Worm (Caenorhabditis elegans) whole organism, L2 larva: ENCODE measurements around the gene spe-6.
A peak's percentile ranks its signal among the peaks of the same experiment; 100 is the strongest.

Source experiments
- C34F6.9 ChIP-seq: fragments of 150-350 bp; optimal IDR thresholded peaks from 2 replicates; lab custom pipeline; 2014; ENCODE audit warnings: missing biosample characterization, missing genetic modification characterization
- F13H6.1 ChIP-seq: sonication (generic microtip); optimal IDR thresholded peaks from 2 replicates; lab custom pipeline; 2016; ENCODE audit warnings: missing genetic modification characterization, missing compliant biosample characterization
- aly-2 ChIP-seq: fragments of 150-350 bp; optimal IDR thresholded peaks from 2 replicates; lab custom pipeline; 2014; ENCODE audit warnings: missing biosample characterization, missing genetic modification characterization
- blmp-1 ChIP-seq: sonication (generic microtip); optimal IDR thresholded peaks from 2 replicates; lab custom pipeline; 2017; ENCODE audit warnings: missing genetic modification characterization, mild to moderate bottlenecking, missing compliant biosample characterization, antibody characterized with exemption, moderate library complexity; ENCODE audit not compliant: insufficient read depth
- ceh-82 ChIP-seq: fragments of 150-350 bp; optimal IDR thresholded peaks from 2 replicates; lab custom pipeline; 2014; ENCODE audit warnings: missing biosample characterization, missing genetic modification characterization
- crh-2 ChIP-seq: sonication (generic microtip); optimal IDR thresholded peaks from 2 replicates; lab custom pipeline; 2017; ENCODE audit warnings: missing biosample characterization, missing genetic modification characterization
- dmd-4 ChIP-seq: sonication (generic microtip); optimal IDR thresholded peaks from 2 replicates; lab custom pipeline; 2017; ENCODE audit warnings: missing biosample characterization, missing genetic modification characterization
- elt-1 ChIP-seq: fragments of 150-350 bp; optimal IDR thresholded peaks from 2 replicates; lab custom pipeline; 2014; ENCODE audit warnings: missing biosample characterization, missing genetic modification characterization
- elt-3 ChIP-seq: sonication (generic microtip); optimal IDR thresholded peaks from 2 replicates; lab custom pipeline; 2017; ENCODE audit warnings: missing biosample characterization, missing genetic modification characterization
- fos-1 ChIP-seq: fragments of 150-350 bp; optimal IDR thresholded peaks from 2 replicates; lab custom pipeline; 2014; ENCODE audit warnings: missing biosample characterization, missing genetic modification characterization
- lin-11 ChIP-seq: fragments of 150-350 bp; sonication (generic microtip); optimal IDR thresholded peaks from 2 replicates; lab custom pipeline; 2014; ENCODE audit warnings: missing biosample characterization, missing genetic modification characterization, inconsistent platforms, mixed read lengths
- lin-13 ChIP-seq: fragments of 150-350 bp; optimal IDR thresholded peaks from 2 replicates; lab custom pipeline; 2014; ENCODE audit warnings: missing biosample characterization, missing genetic modification reagents, missing genetic modification characterization
- lsy-2 ChIP-seq, 2 experiments: fragments of 150-350 bp in 1 of 2; sonication (generic microtip) in 1 of 2; optimal IDR thresholded peaks; 2 replicates each; lab custom pipeline; 2014 to 2017; ENCODE audit warnings: missing biosample characterization in 2 of 2, missing genetic modification characterization in 2 of 2
- mbf-1 ChIP-seq: sonication (generic microtip); optimal IDR thresholded peaks from 2 replicates; lab custom pipeline; 2017; ENCODE audit warnings: missing biosample characterization, missing genetic modification characterization
- mdl-1 ChIP-seq, 2 experiments: fragments of 150-350 bp in 1 of 2; sonication (generic microtip) in 1 of 2; optimal IDR thresholded peaks; 2 replicates each; lab custom pipeline; 2017; ENCODE audit warnings: missing biosample characterization in 2 of 2, missing genetic modification characterization in 2 of 2
- nhr-10 ChIP-seq: sonication (generic microtip); optimal IDR thresholded peaks from 2 replicates; lab custom pipeline; 2017; ENCODE audit warnings: missing biosample characterization, missing genetic modification characterization
- nhr-11 ChIP-seq: fragments of 150-350 bp; optimal IDR thresholded peaks from 2 replicates; lab custom pipeline; 2014; ENCODE audit warnings: missing biosample characterization, missing genetic modification characterization
- nhr-129 ChIP-seq: fragments of 150-350 bp; optimal IDR thresholded peaks from 2 replicates; lab custom pipeline; 2014; ENCODE audit warnings: missing biosample characterization, missing genetic modification characterization
- nhr-23 ChIP-seq: fragments of 150-350 bp; optimal IDR thresholded peaks from 2 replicates; lab custom pipeline; 2014; ENCODE audit warnings: missing biosample characterization, missing genetic modification reagents, missing genetic modification characterization
- nhr-25 ChIP-seq: fragments of 150-350 bp; sonication (generic microtip); optimal IDR thresholded peaks from 3 replicates; lab custom pipeline; 2014; ENCODE audit warnings: missing biosample characterization, missing genetic modification characterization
- peb-1 ChIP-seq: fragments of 150-350 bp; optimal IDR thresholded peaks from 2 replicates; lab custom pipeline; 2014; ENCODE audit warnings: missing biosample characterization, missing genetic modification characterization
- sma-3 ChIP-seq: sonication (generic microtip); optimal IDR thresholded peaks from 2 replicates; lab custom pipeline; 2016; ENCODE audit warnings: missing genetic modification reagents, missing genetic modification characterization, missing compliant biosample characterization
- snpc-4 ChIP-seq: fragments of 150-350 bp; optimal IDR thresholded peaks from 2 replicates; lab custom pipeline; 2014; ENCODE audit warnings: missing biosample characterization, missing genetic modification characterization
- unc-39 ChIP-seq: fragments of 150-350 bp; optimal IDR thresholded peaks from 2 replicates; lab custom pipeline; 2014; ENCODE audit warnings: missing biosample characterization, missing genetic modification characterization
- unc-62 ChIP-seq: fragments of 150-350 bp; optimal IDR thresholded peaks from 2 replicates; lab custom pipeline; 2014; ENCODE audit warnings: missing biosample characterization, missing genetic modification reagents, missing genetic modification characterization
- zag-1 ChIP-seq: fragments of 150-350 bp; optimal IDR thresholded peaks from 2 replicates; lab custom pipeline; 2014; ENCODE audit warnings: missing biosample characterization, missing genetic modification characterization
- ztf-1 ChIP-seq: fragments of 200-800 bp; sonication (Bioruptor generic); conservative IDR thresholded peaks from 2 replicates; pipeline ENCODE4 v1.3.6; 2022; ENCODE audit warnings: missing genetic modification characterization, missing compliant biosample characterization

The spe-6 gene

DNA sequence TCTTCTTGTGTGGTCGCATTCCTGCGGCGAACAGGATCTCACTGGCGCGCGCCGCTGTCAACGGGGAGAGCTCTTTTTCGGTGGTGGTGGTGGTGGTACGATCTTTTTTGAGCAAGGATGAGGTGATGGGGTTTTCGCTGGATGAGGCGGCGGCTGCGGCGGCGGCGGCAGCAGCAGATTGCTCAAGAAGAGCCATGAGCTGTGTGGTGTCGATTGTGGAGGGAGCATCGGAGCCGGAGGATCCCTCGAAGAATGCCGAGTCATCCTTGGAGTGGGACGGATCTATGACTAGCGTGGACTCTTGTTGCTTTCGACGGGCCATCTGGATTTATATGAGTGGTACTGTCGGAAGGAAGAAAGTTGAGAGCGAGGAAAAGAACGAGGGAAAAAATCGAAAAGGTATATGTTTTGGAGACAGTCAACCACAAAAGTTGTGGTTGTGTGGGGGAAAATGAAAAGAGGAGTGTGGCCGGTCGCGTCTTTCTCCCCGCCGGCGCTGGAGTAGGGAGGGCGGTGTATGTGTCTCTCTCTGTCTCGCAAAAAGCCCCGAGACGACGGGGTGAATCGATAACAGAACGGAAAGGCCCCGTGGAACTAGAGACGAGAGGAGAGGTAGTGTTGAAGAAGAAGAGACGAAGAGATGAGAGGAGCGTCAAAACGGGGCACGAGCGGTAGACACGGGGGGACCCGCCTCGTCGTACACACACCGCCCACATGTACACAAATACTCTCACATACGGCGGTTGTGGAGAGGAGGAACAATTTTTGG, 38.7 kb upstream of the spe-6 start:
- TF ChIP-seq nhr-129 (tag; lab: Kevin White, UChicago) (peak; percentile 7), unc-39 (tag; lab: Kevin White, UChicago) (no peak)

DNA sequence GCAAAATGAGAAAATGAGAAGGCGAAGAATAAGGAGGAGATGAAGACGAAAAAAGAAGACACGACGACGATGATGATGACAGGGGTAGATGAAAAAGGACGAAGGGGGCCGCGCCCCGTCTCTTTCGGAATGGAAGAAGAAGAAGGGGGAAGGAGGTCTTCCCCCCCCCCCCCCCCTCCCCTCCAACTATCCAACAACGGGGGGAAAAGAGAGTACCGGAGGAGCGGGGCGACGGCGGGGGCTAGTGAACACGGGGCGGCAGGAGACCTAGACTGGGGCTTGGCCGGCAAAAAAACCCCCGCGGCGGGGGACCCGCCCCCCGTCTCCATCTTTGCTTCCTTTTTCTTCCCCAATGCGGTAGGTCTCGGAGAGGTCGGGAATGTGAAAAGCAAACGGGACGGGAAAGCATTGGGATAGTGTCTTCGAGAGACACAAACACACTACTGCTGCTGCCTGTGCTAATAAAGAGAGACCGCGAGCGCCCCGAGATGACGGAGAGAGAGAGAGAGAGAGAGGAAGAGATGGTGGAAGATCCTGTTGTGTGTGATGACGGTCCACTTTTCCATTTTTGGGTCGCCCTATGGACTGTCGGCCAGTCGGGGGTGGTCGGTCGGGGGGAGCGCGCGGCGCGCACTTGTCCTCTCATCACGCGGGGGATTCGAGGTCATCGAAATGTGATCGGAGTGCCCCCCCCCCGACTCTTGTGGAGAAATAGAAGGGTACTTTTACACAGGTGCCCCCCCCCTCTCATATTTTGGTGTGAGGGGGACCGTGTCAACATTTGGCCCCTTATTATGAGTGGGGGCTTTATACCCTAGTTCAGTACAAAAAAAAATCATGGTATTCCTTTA, 37.4 kb upstream of the spe-6 start:
- TF ChIP-seq C34F6.9 (no peak), ceh-82 (tag; lab: Kevin White, UChicago) (no peak), crh-2 (tag; lab: Kevin White, UChicago) (no peak), lin-11 (tag; lab: Kevin White, UChicago) (no peak), unc-62 (GFP tag; lab: Kevin White, UChicago) (no peak), elt-3 (tag; lab: Kevin White, UChicago) (no peak), snpc-4 (no peak), nhr-25 (no peak), F13H6.1 (tag; lab: Kevin White, UChicago) (peak; percentile 9), dmd-4 (tag; lab: Kevin White, UChicago) (no peak), lin-13 (GFP tag; lab: Kevin White, UChicago) (no peak), peb-1 (tag; lab: Kevin White, UChicago) (no peak), nhr-11 (tag; lab: Kevin White, UChicago) (no peak), nhr-129 (tag; lab: Kevin White, UChicago) (peak; percentile 19)

DNA sequence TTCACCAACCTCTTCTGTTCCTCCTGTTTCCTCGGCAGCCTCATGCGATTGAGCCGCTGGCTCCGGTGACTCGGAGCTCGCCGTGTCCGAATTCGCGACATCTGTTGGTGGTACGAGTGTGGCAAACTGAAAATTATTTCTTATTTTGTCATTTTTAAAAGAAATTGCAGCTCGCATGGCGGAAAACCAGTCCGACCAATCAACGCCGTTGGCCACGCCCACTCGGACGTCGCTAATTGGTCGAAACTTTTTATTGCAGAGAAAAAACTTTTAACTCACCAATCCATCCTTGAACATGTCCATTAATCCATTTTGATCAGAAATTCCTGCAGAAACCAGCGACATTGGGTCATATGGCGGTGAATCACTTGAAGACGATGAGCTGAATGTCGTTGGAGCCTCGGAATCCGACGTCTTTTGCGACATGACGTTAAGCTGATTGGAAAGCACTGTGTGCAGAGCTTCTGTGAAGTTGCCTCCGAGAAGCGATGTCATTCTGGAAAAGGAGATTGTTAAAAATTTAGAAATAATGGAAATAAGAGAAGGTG, 34.9 kb upstream of the spe-6 start, which contains the start of gene bed-2:
Gene bed-2, minus strand, starts transcription at position 498 of the 548 bp plus-strand sequence.
- TF ChIP-seq zag-1 (tag; lab: Kevin White, UChicago) (no peak), aly-2 (no peak), sma-3 (GFP tag; lab: Kevin White, UChicago) (no peak), lsy-2 (tag; optimal IDR thresholded peaks at IDR 0.05; lab: Kevin White, UChicago) (no peak)

DNA sequence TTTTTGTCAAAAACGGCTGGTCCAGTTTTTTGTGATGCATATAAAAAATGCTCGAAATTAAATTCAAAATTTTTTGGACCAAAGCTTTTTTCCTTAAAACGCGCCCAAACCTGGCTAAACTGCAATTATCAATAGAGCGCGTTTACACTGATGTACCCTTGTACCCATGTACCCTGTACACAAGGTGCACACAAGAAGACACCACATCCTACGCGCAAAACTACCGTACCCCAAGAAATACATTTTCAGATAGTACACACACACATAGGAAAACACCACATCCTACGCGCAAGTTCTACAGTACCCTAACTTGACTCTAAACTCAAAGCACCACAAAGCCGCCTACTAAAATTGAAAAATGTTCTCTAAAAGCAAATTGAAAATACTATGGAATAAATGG, 34.0 kb upstream of the spe-6 start:
- TF ChIP-seq mbf-1 (tag; lab: Kevin White, UChicago) (no peak), lsy-2 (tag; optimal IDR thresholded peaks at IDR 0.05; lab: Kevin White, UChicago) (peak in 1 of 2 experiments; percentile 20), elt-3 (tag; lab: Kevin White, UChicago) (no peak), mdl-1 (tag; optimal IDR thresholded peaks at IDR 0.05; lab: Kevin White, UChicago) (no peak)

DNA sequence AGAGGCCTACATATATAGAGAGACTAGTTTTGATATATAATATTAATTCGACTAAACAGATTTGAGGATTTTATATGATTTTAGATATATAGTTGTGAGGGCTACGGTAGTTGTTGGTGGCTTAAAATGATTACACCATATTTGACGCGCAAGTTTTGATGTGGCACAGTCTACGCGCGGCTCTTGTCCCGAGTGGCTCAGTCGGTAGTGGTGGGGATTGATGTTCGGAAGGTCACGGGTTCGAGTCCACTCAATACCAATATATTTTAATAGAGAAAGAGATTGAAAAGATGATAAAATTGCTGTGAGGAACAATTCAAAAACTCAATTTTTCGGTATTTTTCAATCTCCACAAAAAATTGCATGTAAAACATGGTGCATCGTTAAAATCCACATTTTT, 32.4 kb upstream of the spe-6 start:
- no peak for TF ChIP-seq ztf-1 (GFP tag; lab: Robert Waterston, UW)
- TF ChIP-seq lin-13 (GFP tag; lab: Kevin White, UChicago) = no peak
- TF ChIP-seq nhr-10 (tag; lab: Kevin White, UChicago) = no peak
- TF ChIP-seq snpc-4 = no peak
- TF ChIP-seq nhr-25 = no peak
- TF ChIP-seq elt-1 (tag; lab: Kevin White, UChicago) = no peak
- no peak for TF ChIP-seq mdl-1 (tag; optimal IDR thresholded peaks at IDR 0.05; lab: Kevin White, UChicago)
- no peak for TF ChIP-seq nhr-23 (tag; lab: Kevin White, UChicago)
- TF ChIP-seq C34F6.9 = no peak
- TF ChIP-seq peb-1 (tag; lab: Kevin White, UChicago) = no peak
- TF ChIP-seq dmd-4 (tag; lab: Kevin White, UChicago) = no peak
- TF ChIP-seq blmp-1 (tag; lab: Kevin White, UChicago) = no peak

DNA sequence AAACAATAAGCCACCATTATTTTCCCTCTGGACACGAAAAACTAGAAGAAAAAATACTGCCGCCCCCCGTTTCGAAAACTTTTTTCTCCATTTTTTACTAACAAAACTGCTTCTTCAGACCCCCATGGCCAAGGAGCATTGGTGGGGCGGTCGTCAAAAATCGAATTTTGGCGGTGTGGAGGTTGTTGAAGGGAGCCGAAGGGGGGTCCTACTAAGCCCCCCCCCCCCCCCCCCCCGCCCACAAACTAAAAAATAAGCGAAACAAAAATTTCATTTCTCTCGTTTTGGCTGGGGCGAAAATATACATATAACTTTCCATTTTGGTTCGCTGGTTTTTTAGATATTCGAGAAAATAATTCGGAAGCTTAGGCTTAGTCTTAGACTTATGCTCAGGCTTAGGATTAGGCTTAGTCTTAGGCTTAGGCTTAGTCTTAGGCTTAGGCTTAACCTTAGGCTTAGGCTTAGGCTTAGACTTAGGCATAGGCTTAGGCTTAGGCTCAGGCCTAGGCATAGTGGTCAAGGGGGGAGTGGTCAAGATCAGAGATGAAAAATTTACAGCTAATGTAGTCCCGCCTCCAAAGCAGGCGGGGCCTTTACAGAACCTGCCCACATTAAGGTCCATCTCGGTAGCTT, 30.5 kb upstream of the spe-6 start:
- TF ChIP-seq nhr-25 (no peak), fos-1 (tag; lab: Kevin White, UChicago) (no peak)
